Fruit fly (Drosophila melanogaster) whole organism, wandering third instar larva: ENCODE results near the gene mRpS24.

ENCODE experiments used
- Abd-B ChIP-seq: fragments of >200 bp; optimal IDR thresholded peaks from 2 replicates; lab custom pipeline; 2017; ENCODE audit warnings: missing biosample characterization, missing genetic modification characterization
- CG32264 ChIP-seq: fragments of 200-800 bp; sonication (Bioruptor generic); optimal IDR thresholded peaks from 2 replicates; lab custom pipeline; 2016; ENCODE audit warnings: missing biosample characterization, missing genetic modification characterization
- CG9705 ChIP-seq: fragments of 200-800 bp; sonication (Bioruptor generic); optimal IDR thresholded peaks from 2 replicates; lab custom pipeline; 2018; ENCODE audit warnings: missing biosample characterization, mild to moderate bottlenecking, missing genetic modification characterization
- CrebA ChIP-seq: fragments of 200-800 bp; sonication (Bioruptor generic); optimal IDR thresholded peaks from 2 replicates; lab custom pipeline; 2016; ENCODE audit warnings: missing biosample characterization, mild to moderate bottlenecking, missing genetic modification characterization, borderline replicate concordance
- Dfd ChIP-seq: fragments of >200 bp; optimal IDR thresholded peaks from 2 replicates; lab custom pipeline; 2017; ENCODE audit warnings: missing biosample characterization, missing genetic modification characterization
- Dif ChIP-seq: fragments of 200-275, 200-300 bp; sonication (Bioruptor generic); optimal IDR thresholded peaks from 2 replicates; lab custom pipeline; 2018; ENCODE audit warnings: missing biosample characterization, missing genetic modification characterization; ENCODE audit not compliant: partially characterized antibody
- GATAd ChIP-seq: sonication (Bioruptor generic); optimal IDR thresholded peaks from 2 replicates; lab custom pipeline; 2016; ENCODE audit warnings: missing biosample characterization, missing genetic modification characterization
- HLH106 ChIP-seq: fragments of 200-800 bp; optimal IDR thresholded peaks from 3 replicates; lab custom pipeline; 2019; ENCODE audit warnings: missing biosample characterization, mild to moderate bottlenecking, missing genetic modification characterization, moderate library complexity
- Hnf4 ChIP-seq: fragments of 200-800 bp; sonication (Bioruptor generic); optimal IDR thresholded peaks from 2 replicates; lab custom pipeline; 2016; ENCODE audit warnings: missing biosample characterization, mild to moderate bottlenecking, missing genetic modification characterization
- Hr78 ChIP-seq: fragments of >200 bp; optimal IDR thresholded peaks from 2 replicates; lab custom pipeline; 2017; ENCODE audit warnings: missing biosample characterization, missing genetic modification characterization
- Hr83 ChIP-seq: fragments of 200-300 bp; sonication (Bioruptor generic); optimal IDR thresholded peaks from 2 replicates; lab custom pipeline; 2016; ENCODE audit warnings: missing biosample characterization, mild to moderate bottlenecking, missing genetic modification characterization, moderate library complexity; ENCODE audit not compliant: poor library complexity, severe bottlenecking
- Jra ChIP-seq: sonication (Bioruptor generic); optimal IDR thresholded peaks from 2 replicates; lab custom pipeline; 2016; ENCODE audit warnings: missing biosample characterization, missing genetic modification characterization
- Mio ChIP-seq: sonication (Bioruptor generic); optimal IDR thresholded peaks from 2 replicates; lab custom pipeline; 2016; ENCODE audit warnings: missing biosample characterization, missing genetic modification characterization
- Myc ChIP-seq: fragments of >200 bp; optimal IDR thresholded peaks from 2 replicates; lab custom pipeline; 2017
- N ChIP-seq: fragments of >200 bp; optimal IDR thresholded peaks from 2 replicates; lab custom pipeline; 2018; ENCODE audit warnings: missing biosample characterization, missing external identifiers, missing genetic modification characterization
- OdsH ChIP-seq: fragments of 200-800 bp; sonication (Bioruptor generic); optimal IDR thresholded peaks from 2 replicates; lab custom pipeline; 2016; ENCODE audit warnings: missing biosample characterization, mild to moderate bottlenecking, missing genetic modification characterization
- Rel ChIP-seq, 2 experiments: fragments of 200-800 bp; sonication (Bioruptor generic) in 1 of 2; optimal IDR thresholded peaks; 2 replicates in 1 of 2; 3 replicates in 1 of 2; lab custom pipeline; 2016 to 2019; ENCODE audit warnings: mild to moderate bottlenecking in 2 of 2, missing biosample characterization in 2 of 2, missing genetic modification characterization in 2 of 2, moderate library complexity in 1 of 2
- Sp1 ChIP-seq: fragments of 200-800 bp; sonication (Bioruptor generic); optimal IDR thresholded peaks from 3 replicates; lab custom pipeline; 2019; ENCODE audit warnings: missing biosample characterization, mild to moderate bottlenecking, missing genetic modification characterization, moderate library complexity
- Vsx2 ChIP-seq: fragments of 200-300, 225-300 bp; sonication (Bioruptor generic); optimal IDR thresholded peaks from 2 replicates; lab custom pipeline; 2018; ENCODE audit warnings: missing biosample characterization, missing genetic modification characterization; ENCODE audit not compliant: partially characterized antibody
- br ChIP-seq: fragments of 200-800 bp; sonication (Bioruptor generic); optimal IDR thresholded peaks from 2 replicates; lab custom pipeline; 2016; ENCODE audit warnings: missing biosample characterization, missing genetic modification characterization
- brk ChIP-seq: fragments of 200-800 bp; sonication (Bioruptor generic); optimal IDR thresholded peaks from 2 replicates; lab custom pipeline; 2016; ENCODE audit warnings: missing biosample characterization, mild to moderate bottlenecking, missing genetic modification characterization
- dl ChIP-seq, 2 experiments: fragments of 175-275, 200-275 bp in 1 of 2; fragments of 200-275 bp in 1 of 2; sonication (Bioruptor generic); optimal IDR thresholded peaks; lab custom pipeline; 2018; ENCODE audit warnings: mild to moderate bottlenecking in 2 of 2, missing biosample characterization in 2 of 2, missing genetic modification characterization in 2 of 2, moderate library complexity in 2 of 2; ENCODE audit not compliant: partially characterized antibody in 2 of 2, insufficient read depth in 1 of 2
- dmrt93B ChIP-seq: fragments of 200-800 bp; sonication (Bioruptor generic); optimal IDR thresholded peaks from 2 replicates; lab custom pipeline; 2018; ENCODE audit warnings: missing biosample characterization, mild to moderate bottlenecking, missing genetic modification characterization
- dsf ChIP-seq: sonication (Bioruptor generic); optimal IDR thresholded peaks from 2 replicates; lab custom pipeline; 2016; ENCODE audit warnings: missing biosample characterization, missing genetic modification characterization, borderline replicate concordance
- ey ChIP-seq: fragments of 200-800 bp; sonication (Bioruptor generic); optimal IDR thresholded peaks from 2 replicates; lab custom pipeline; 2016; ENCODE audit warnings: missing biosample characterization, missing genetic modification characterization
- foxo ChIP-seq, 2 experiments: fragments of 200-800 bp; sonication (Bioruptor generic); optimal IDR thresholded peaks; 2 replicates in 1 of 2; 3 replicates in 1 of 2; lab custom pipeline; 2016 to 2017; ENCODE audit warnings: missing biosample characterization in 2 of 2, missing genetic modification characterization in 2 of 2
- fru ChIP-seq: fragments of 200-800 bp; sonication (Bioruptor generic); optimal IDR thresholded peaks from 3 replicates; lab custom pipeline; 2016; ENCODE audit warnings: missing biosample characterization, mild to moderate bottlenecking, missing genetic modification characterization
- h ChIP-seq: fragments of 200-800 bp; sonication (Bioruptor generic); optimal IDR thresholded peaks from 3 replicates; lab custom pipeline; 2016; ENCODE audit warnings: missing biosample characterization, mild to moderate bottlenecking, missing genetic modification characterization
- jim ChIP-seq: fragments of 175-275, 200-325 bp; sonication (Bioruptor generic); optimal IDR thresholded peaks from 2 replicates; lab custom pipeline; 2016; ENCODE audit warnings: missing biosample characterization, mild to moderate bottlenecking, missing genetic modification characterization
- lola ChIP-seq: fragments of >200 bp; optimal IDR thresholded peaks from 2 replicates; lab custom pipeline; 2017; ENCODE audit warnings: missing biosample characterization, missing genetic modification characterization
- pan ChIP-seq: fragments of >200 bp; optimal IDR thresholded peaks from 2 replicates; lab custom pipeline; 2017
- psq ChIP-seq: fragments of 200-800 bp; sonication (Bioruptor generic); optimal IDR thresholded peaks from 3 replicates; lab custom pipeline; 2017; ENCODE audit warnings: missing biosample characterization, mild to moderate bottlenecking, missing genetic modification characterization, moderate library complexity
- rgr ChIP-seq: fragments of 200-800 bp; sonication (Bioruptor generic); optimal IDR thresholded peaks from 3 replicates; lab custom pipeline; 2016; ENCODE audit warnings: missing biosample characterization, mild to moderate bottlenecking, missing genetic modification characterization
- sage ChIP-seq: fragments of 200-800 bp; sonication (Bioruptor generic); optimal IDR thresholded peaks from 2 replicates; lab custom pipeline; 2016; ENCODE audit warnings: missing biosample characterization, mild to moderate bottlenecking, missing genetic modification characterization
- sv ChIP-seq: fragments of 200-800 bp; sonication (Bioruptor generic); optimal IDR thresholded peaks from 3 replicates; lab custom pipeline; 2016; ENCODE audit warnings: missing biosample characterization, missing genetic modification characterization
- tai ChIP-seq: sonication (Bioruptor generic); optimal IDR thresholded peaks from 2 replicates; lab custom pipeline; 2016; ENCODE audit warnings: missing biosample characterization, missing genetic modification characterization
- usp ChIP-seq: fragments of >200 bp; optimal IDR thresholded peaks from 2 replicates; lab custom pipeline; 2017; ENCODE audit warnings: missing biosample characterization, missing genetic modification characterization
- woc ChIP-seq: sonication (Bioruptor generic); optimal IDR thresholded peaks from 2 replicates; lab custom pipeline; 2016; ENCODE audit warnings: missing biosample characterization, mild to moderate bottlenecking, missing genetic modification characterization

mRpS24 gene

dm6 chr3R:24144542-24144941 is 18.8 kb downstream of the mRpS24 start (continued):
- TF ChIP-seq psq (GFP tag; lab: Kevin White, UChicago) (peak; percentile 45), GATAd (GFP tag; lab: Kevin White, UChicago) (no peak)
- TF ChIP-seq, all 38 proteins: peak for 15

dm6 chr3R:24143779-24144178 is 19.6 kb downstream of the mRpS24 start:
- TF ChIP-seq psq (GFP tag; lab: Kevin White, UChicago) (no peak), HLH106 (tag; lab: Kevin White, UChicago) (peak; percentile 15), N (GFP tag; lab: Kevin White, UChicago) (no peak), CG32264 (GFP tag; lab: Kevin White, UChicago) (no peak), OdsH (peak; percentile 27), h (GFP tag; lab: Kevin White, UChicago) (peak; percentile 33), Abd-B (GFP tag; lab: Kevin White, UChicago) (no peak), lola (GFP tag; lab: Kevin White, UChicago) (no peak), Dfd (no peak), Mio (GFP tag; lab: Kevin White, UChicago) (no peak), Hr78 (GFP tag; lab: Kevin White, UChicago) (no peak), dsf (GFP tag; lab: Kevin White, UChicago) (no peak), dl (GFP tag; optimal IDR thresholded peaks at IDR 0.05; lab: Kevin White, UChicago; ENCODE audit: insufficient read depth in 1 of 2, partially characterized antibody in 2 of 2) (no peak), fru (GFP tag; lab: Kevin White, UChicago) (no peak), sage (GFP tag; lab: Kevin White, UChicago) (no peak), Sp1 (peak; percentile 57), Myc (lab: Kevin White, UChicago) (no peak), CrebA (GFP tag; lab: Kevin White, UChicago) (no peak), woc (GFP tag; lab: Kevin White, UChicago) (peak; percentile 38), Jra (GFP tag; lab: Kevin White, UChicago) (no peak), br (GFP tag; lab: Kevin White, UChicago) (peak; percentile 27), jim (no peak), Hnf4 (peak; percentile 4), GATAd (GFP tag; lab: Kevin White, UChicago) (no peak), dmrt93B (GFP tag; lab: Kevin White, UChicago) (no peak), foxo (GFP tag; optimal IDR thresholded peaks at IDR 0.05; lab: Kevin White, UChicago) (peak in 1 of 2 experiments; percentile 55), Rel (GFP tag; optimal IDR thresholded peaks at IDR 0.05; lab: Kevin White, UChicago) (no peak), Rel (tag; optimal IDR thresholded peaks at IDR 0.05; lab: Kevin White, UChicago) (no peak), usp (no peak), Hr83 (GFP tag; lab: Kevin White, UChicago) (no peak), pan (no peak), Vsx2 (GFP tag; lab: Kevin White, UChicago) (no peak), tai (GFP tag; lab: Kevin White, UChicago) (no peak), Dif (GFP tag; lab: Kevin White, UChicago) (no peak), CG9705 (no peak), brk (GFP tag; lab: Kevin White, UChicago) (no peak), sv (no peak), ey (GFP tag; lab: Kevin White, UChicago) (peak; percentile 31), rgr (GFP tag; lab: Kevin White, UChicago) (peak; percentile 16)

dm6 chr3R:24143372-24143771 is 20.0 kb downstream of the mRpS24 start:
- TF ChIP-seq CrebA (GFP tag; lab: Kevin White, UChicago), result no peak
- no peak for TF ChIP-seq brk (GFP tag; lab: Kevin White, UChicago)
- no peak for TF ChIP-seq usp
- no peak for TF ChIP-seq N (GFP tag; lab: Kevin White, UChicago)
- no peak for TF ChIP-seq GATAd (GFP tag; lab: Kevin White, UChicago)
- no peak for TF ChIP-seq Jra (GFP tag; lab: Kevin White, UChicago)
- TF ChIP-seq Vsx2 (GFP tag; lab: Kevin White, UChicago), result no peak
- no peak for TF ChIP-seq Rel (GFP tag; optimal IDR thresholded peaks at IDR 0.05; lab: Kevin White, UChicago)
- no peak for TF ChIP-seq Rel (tag; optimal IDR thresholded peaks at IDR 0.05; lab: Kevin White, UChicago)
- TF ChIP-seq br (GFP tag; lab: Kevin White, UChicago), result no peak
- no peak for TF ChIP-seq Mio (GFP tag; lab: Kevin White, UChicago)
